Worm (Caenorhabditis elegans): Measurements from ENCODE around the gene ugt-47.

DNA sequence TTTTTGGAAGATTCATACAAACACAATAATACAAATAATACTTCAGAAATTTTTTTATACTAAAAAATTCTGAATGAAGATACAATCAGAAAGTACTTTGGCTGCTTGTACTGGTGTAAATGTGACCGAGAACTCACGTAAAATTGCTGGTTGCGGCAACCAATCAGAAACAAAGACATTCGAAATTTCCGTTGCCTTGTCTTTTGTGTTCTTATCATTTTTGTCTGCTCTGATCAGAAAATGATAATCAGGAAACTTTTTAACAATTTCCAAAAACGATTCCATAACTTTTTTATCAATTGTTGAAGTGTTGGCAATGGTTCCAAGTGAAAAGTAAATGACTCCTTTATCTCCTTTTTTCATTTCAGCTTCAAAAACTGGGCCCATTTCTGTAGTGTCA is 1.5 kb downstream of the ugt-47 start:
- TF ChIP-seq scrt-1 (GFP tag; IDR thresholded peaks at IDR 0.05) (no peak), ama-1 (optimal IDR thresholded peaks at IDR 0.05) (no peak), pes-1 (GFP tag; IDR thresholded peaks at IDR 0.05) (no peak), hmg-4 (GFP tag; optimal IDR thresholded peaks at IDR 0.05) (no peak)

Data from whole organism, early embryonic.